Worm (Caenorhabditis elegans): ENCODE data around the gene plc-1.
A peak's percentile ranks its signal among the peaks of the same experiment; 100 is the strongest.

Gene plc-1

DNA sequence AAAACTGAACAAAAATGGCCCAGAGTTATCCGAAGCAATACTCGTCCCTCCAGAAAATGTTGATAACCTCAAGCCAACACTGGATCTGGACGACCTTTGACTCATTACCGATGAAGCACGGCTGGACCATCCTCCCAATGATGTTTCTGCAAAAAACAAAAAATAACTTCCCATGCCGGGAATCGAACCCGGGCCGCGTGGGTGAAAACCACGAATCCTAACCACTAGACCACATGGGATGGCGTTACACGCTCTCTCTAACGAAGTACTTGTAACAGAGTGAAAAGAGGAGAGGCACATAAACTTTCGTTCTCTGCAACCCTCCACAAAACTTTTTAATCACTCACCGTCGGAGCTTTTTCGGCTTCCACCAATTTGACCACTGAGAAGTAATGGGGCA, 17.3 kb downstream of the plc-1 start (continued):
- TF ChIP-seq ccch-3 (GFP tag; optimal IDR thresholded peaks at IDR 0.05) (no peak), hmg-1.2 (GFP tag; IDR thresholded peaks at IDR 0.05) (peak; percentile 76), ZK185.1 (tag; optimal IDR thresholded peaks at IDR 0.05; ENCODE audit: poor library complexity, severe bottlenecking) (peak; percentile 81), snpc-4 (GFP tag; optimal IDR thresholded peaks at IDR 0.05) (no peak), snpc-4 (tag; optimal IDR thresholded peaks at IDR 0.05) (no peak), C06A6.2 (GFP tag; conservative IDR thresholded peaks at IDR 0.05) (0 out of 2 replicates have a peak, but pooled peaks have one; percentile 45), egrh-3 (GFP tag; IDR thresholded peaks at IDR 0.05) (peak; percentile 10; the same call in 1 of the 2 replicates), B0261.1 (tag; optimal IDR thresholded peaks at IDR 0.05) (peak; percentile 93), Y56A3A.18 (GFP tag; IDR thresholded peaks at IDR 0.05) (peak; percentile 89), tbp1 (GFP tag; optimal IDR thresholded peaks at IDR 0.05) (peak; percentile 98), C17E4.6 (GFP tag; IDR thresholded peaks at IDR 0.05) (no peak), mxl-1 (tag; optimal IDR thresholded peaks at IDR 0.05) (peak; percentile 74), T07F8.4 (tag; optimal IDR thresholded peaks at IDR 0.05) (peak; percentile 37), nhr-80 (tag; optimal IDR thresholded peaks at IDR 0.05) (no peak), him-1 (tag; optimal IDR thresholded peaks at IDR 0.05) (peak; percentile 87), snpc-3.4 (tag; optimal IDR thresholded peaks at IDR 0.05) (peak; percentile 70), chd-7 (tag; optimal IDR thresholded peaks at IDR 0.05) (peak; percentile 31), cebp-1 (GFP tag; IDR thresholded peaks at IDR 0.05) (no peak; the same call in 1 of the 2 replicates), cebp-1 (tag; optimal IDR thresholded peaks at IDR 0.05) (no peak), F22D6.2 (tag; optimal IDR thresholded peaks at IDR 0.05) (no peak), T26A5.8 (tag; optimal IDR thresholded peaks at IDR 0.05) (no peak), nhr-90 (tag; optimal IDR thresholded peaks at IDR 0.05) (peak; percentile 77), tlf-1 (GFP tag; optimal IDR thresholded peaks at IDR 0.05) (no peak), fkh-3 (tag; optimal IDR thresholded peaks at IDR 0.05) (no peak), mes-4 (tag; optimal IDR thresholded peaks at IDR 0.05) (no peak), ztf-18 (tag; optimal IDR thresholded peaks at IDR 0.05) (peak; percentile 52), ztf-3 (GFP tag; optimal IDR thresholded peaks at IDR 0.05) (peak; percentile 5), ceh-91 (GFP tag; IDR thresholded peaks at IDR 0.05) (0 out of 2 replicates have a peak, but pooled peaks have one; percentile 23), K11D2.4 (GFP tag; IDR thresholded peaks at IDR 0.05) (peak; percentile 65; the same call in 1 of the 2 replicates), egl-44 (GFP tag; IDR thresholded peaks at IDR 0.05) (0 out of 2 replicates have a peak, but pooled peaks have one; percentile 31), rpc-1 (optimal IDR thresholded peaks at IDR 0.05) (peak; percentile 86), rpc-1 (tag; optimal IDR thresholded peaks at IDR 0.05) (peak; percentile 90), ztf-28 (GFP tag; IDR thresholded peaks at IDR 0.05) (peak; percentile 67; the same call in 1 of the 2 replicates), B0019.2 (GFP tag; conservative IDR thresholded peaks at IDR 0.05) (0 out of 2 replicates have a peak, but pooled peaks have one; percentile 23), lin-54 (GFP tag; optimal IDR thresholded peaks at IDR 0.05) (no peak), ztf-25 (GFP tag; IDR thresholded peaks at IDR 0.05) (peak; percentile 83; the same call in 1 of the 2 replicates), hlh-26 (GFP tag; conservative IDR thresholded peaks at IDR 0.05) (no peak), madf-6 (GFP tag; IDR thresholded peaks at IDR 0.05) (peak; percentile 56), atf-7 (tag; optimal IDR thresholded peaks at IDR 0.05) (peak; percentile 29), B0035.1 (tag; optimal IDR thresholded peaks at IDR 0.05) (peak; percentile 14), egl-18 (GFP tag; IDR thresholded peaks at IDR 0.05) (no peak), die-1 (tag; optimal IDR thresholded peaks at IDR 0.05) (peak; percentile 84), ekl-4 (GFP tag; IDR thresholded peaks at IDR 0.05) (peak; percentile 63), Y95B8A.8 (GFP tag; IDR thresholded peaks at IDR 0.05) (0 out of 2 replicates have a peak, but pooled peaks have one; percentile 53), K12H6.12 (tag; optimal IDR thresholded peaks at IDR 0.05) (peak; percentile 11), hlh-12 (tag; optimal IDR thresholded peaks at IDR 0.05) (peak; percentile 48), ceh-79 (tag; optimal IDR thresholded peaks at IDR 0.05) (peak; percentile 62), rec-8 (tag; optimal IDR thresholded peaks at IDR 0.05) (peak in 1 of 2 experiments; percentile 17), ets-4 (GFP tag; optimal IDR thresholded peaks at IDR 0.05) (peak; percentile 21)
